Fruit fly (Drosophila melanogaster): Measurements from ENCODE around the gene meng.

meng gene

dm6 chr2L:6722822-6723749 is 19.2 kb upstream of the meng start, which contains the start of gene homer (continued):
- TF ChIP-seq HLH3B (GFP tag; IDR thresholded peaks at IDR 0.05) (no peak), CG14050 (GFP tag; IDR thresholded peaks at IDR 0.05) (no peak), CG17912 (GFP tag; optimal IDR thresholded peaks at IDR 0.05) (no peak), CG11085 (GFP tag; IDR thresholded peaks at IDR 0.05) (no peak), CG6683 (GFP tag; optimal IDR thresholded peaks at IDR 0.05) (no peak), CG6813 (GFP tag; optimal IDR thresholded peaks at IDR 0.05) (no peak), CG17359 (tag; optimal IDR thresholded peaks at IDR 0.05) (no peak), zen (tag; optimal IDR thresholded peaks at IDR 0.05) (peak; percentile 38), nmo (GFP tag; optimal IDR thresholded peaks at IDR 0.05) (peak; percentile 24), CG11560 (tag; IDR thresholded peaks at IDR 0.05) (peak; percentile 97), Sox102F (GFP tag; optimal IDR thresholded peaks at IDR 0.05) (no peak), B-H2 (GFP tag; optimal IDR thresholded peaks at IDR 0.05) (peak; percentile 8), slp2 (GFP tag; optimal IDR thresholded peaks at IDR 0.05) (no peak), knrl (GFP tag; IDR thresholded peaks at IDR 0.05; ENCODE audit: partially characterized antibody) (peak; percentile 92), Poxn (GFP tag; IDR thresholded peaks at IDR 0.05) (no peak), da (GFP tag; optimal IDR thresholded peaks at IDR 0.05) (peak; percentile 22), cg (GFP tag; optimal IDR thresholded peaks at IDR 0.05) (peak; percentile 100), Taf1 (GFP tag; IDR thresholded peaks at IDR 0.05) (no peak), Hmx (GFP tag; optimal IDR thresholded peaks at IDR 0.05) (no peak), CG16813 (GFP tag; IDR thresholded peaks at IDR 0.05; ENCODE audit: partially characterized antibody) (peak; percentile 96), peb (GFP tag; IDR thresholded peaks at IDR 0.05) (no peak), CG18476 (GFP tag; optimal IDR thresholded peaks at IDR 0.05) (no peak), tup (GFP tag; optimal IDR thresholded peaks at IDR 0.05) (no peak), dimm (GFP tag; IDR thresholded peaks at IDR 0.05) (no peak), ac (GFP tag; optimal IDR thresholded peaks at IDR 0.05) (peak; percentile 27), CG7928 (GFP tag; optimal IDR thresholded peaks at IDR 0.05) (no peak), slou (GFP tag; optimal IDR thresholded peaks at IDR 0.05) (no peak), Dfd (GFP tag; optimal IDR thresholded peaks at IDR 0.05) (no peak), z (GFP tag; IDR thresholded peaks at IDR 0.05) (no peak), CG7786 (GFP tag; optimal IDR thresholded peaks at IDR 0.05) (no peak), Myb (GFP tag; optimal IDR thresholded peaks at IDR 0.05) (no peak), CG14860 (GFP tag; IDR thresholded peaks at IDR 0.05; ENCODE audit: partially characterized antibody) (peak; percentile 96), crol (GFP tag; IDR thresholded peaks at IDR 0.05) (0 out of 2 replicates have a peak, but pooled peaks have one; percentile 35), CG11093 (GFP tag; IDR thresholded peaks at IDR 0.05) (no peak), CG17568 (GFP tag; optimal IDR thresholded peaks at IDR 0.05) (no peak), Adf1 (GFP tag; IDR thresholded peaks at IDR 0.05) (peak; percentile 46; the same call in 1 of the 2 replicates), sd (tag; optimal IDR thresholded peaks at IDR 0.05) (no peak), kah (GFP tag; optimal IDR thresholded peaks at IDR 0.05) (peak; percentile 75), insv (GFP tag; optimal IDR thresholded peaks at IDR 0.05) (no peak), gce (GFP tag; IDR thresholded peaks at IDR 0.05) (no peak), trh (GFP tag; optimal IDR thresholded peaks at IDR 0.05) (no peak), sqz (GFP tag; optimal IDR thresholded peaks at IDR 0.05) (no peak), nerfin-1 (tag; optimal IDR thresholded peaks at IDR 0.05) (peak; percentile 5), nau (GFP tag; optimal IDR thresholded peaks at IDR 0.05) (no peak), CG10654 (GFP tag; optimal IDR thresholded peaks at IDR 0.05) (no peak), CG9876 (GFP tag; optimal IDR thresholded peaks at IDR 0.05) (no peak), Stat92E (GFP tag; optimal IDR thresholded peaks at IDR 0.05) (peak in 1 of 3 experiments; percentile 33), pzg (GFP tag; optimal IDR thresholded peaks at IDR 0.05) (peak; percentile 53), CG2120 (GFP tag; optimal IDR thresholded peaks at IDR 0.05) (no peak)
